Fruit fly (Drosophila melanogaster) whole organism, prepupa: ENCODE data around the gene Zip88E.

Experiments used
- Blimp-1 ChIP-seq: fragments of 200-800 bp; sonication (Bioruptor generic); optimal IDR thresholded peaks from 3 replicates; lab custom pipeline; 2017; ENCODE audit warnings: missing biosample characterization, missing genetic modification characterization, mild to moderate bottlenecking, moderate library complexity, missing genetic modification reagents
- CG10669 ChIP-seq: fragments of 200-800 bp; sonication (Bioruptor generic); optimal IDR thresholded peaks from 3 replicates; lab custom pipeline; 2018; ENCODE audit warnings: missing biosample characterization, mild to moderate bottlenecking, missing genetic modification characterization, moderate library complexity
- CG15336 ChIP-seq: fragments of 200-800 bp; sonication (Bioruptor generic); IDR thresholded peaks from 2 replicates; pipeline ENCODE4 v1.3.6; 2022; ENCODE audit warnings: missing biosample characterization, missing genetic modification characterization
- CG3032 ChIP-seq: fragments of 200-800 bp; optimal IDR thresholded peaks from 2 replicates; lab custom pipeline; 2019; ENCODE audit warnings: missing biosample characterization, mild to moderate bottlenecking, missing genetic modification characterization, moderate library complexity
- CG6163 ChIP-seq: fragments of 200-800 bp; sonication (Bioruptor generic); IDR thresholded peaks from 3 replicates; pipeline ENCODE4 v1.3.6; 2022; ENCODE audit warnings: missing biosample characterization, missing genetic modification characterization
- CG6276 ChIP-seq: fragments of 200-800 bp; sonication (Bioruptor generic); optimal IDR thresholded peaks from 2 replicates; lab custom pipeline; 2017; ENCODE audit warnings: missing biosample characterization, mild to moderate bottlenecking, missing genetic modification characterization
- CG6792 ChIP-seq: fragments of 200-800 bp; sonication (Bioruptor generic); optimal IDR thresholded peaks from 3 replicates; lab custom pipeline; 2016; ENCODE audit warnings: missing biosample characterization, missing genetic modification characterization
- Eip78C ChIP-seq: fragments of 200-800 bp; sonication (Bioruptor generic); peaks from one replicate; lab custom pipeline; 2016; ENCODE audit warnings: missing biosample characterization, missing genetic modification characterization
- Ets21C ChIP-seq: fragments of 200-800 bp; sonication (Bioruptor generic); optimal IDR thresholded peaks from 3 replicates; lab custom pipeline; 2016; ENCODE audit warnings: missing biosample characterization, missing genetic modification characterization
- Hr38 ChIP-seq: sonication (Bioruptor generic); optimal IDR thresholded peaks from 2 replicates; lab custom pipeline; 2016; ENCODE audit warnings: missing biosample characterization, missing genetic modification characterization
- Lpt ChIP-seq: fragments of 200-800 bp; sonication (Bioruptor generic); optimal IDR thresholded peaks from 3 replicates; lab custom pipeline; 2016; ENCODE audit warnings: missing biosample characterization, missing genetic modification characterization
- Met ChIP-seq: fragments of 200-800 bp; sonication (Bioruptor generic); optimal IDR thresholded peaks from 3 replicates; lab custom pipeline; 2016; ENCODE audit warnings: missing biosample characterization, missing genetic modification characterization
- Smox ChIP-seq: fragments of 200-800 bp; sonication (Bioruptor generic); optimal IDR thresholded peaks from 3 replicates; lab custom pipeline; 2016; ENCODE audit warnings: missing biosample characterization, missing genetic modification characterization
- dac ChIP-seq: fragments of 200-800 bp; sonication (Bioruptor generic); optimal IDR thresholded peaks from 2 replicates; lab custom pipeline; 2017; ENCODE audit warnings: missing biosample characterization, mild to moderate bottlenecking, missing genetic modification characterization
- net ChIP-seq: fragments of 200-800 bp; sonication (Bioruptor generic); optimal IDR thresholded peaks from 3 replicates; lab custom pipeline; 2016; ENCODE audit warnings: missing biosample characterization, missing genetic modification characterization
- salr ChIP-seq, 2 experiments: fragments of 200-800 bp; sonication (Bioruptor generic); optimal IDR thresholded peaks; 3 replicates each; lab custom pipeline; 2016 to 2018; ENCODE audit warnings: missing biosample characterization in 2 of 2, missing genetic modification characterization in 2 of 2, mild to moderate bottlenecking in 1 of 2
- svp ChIP-seq: fragments of 200-800 bp; sonication (Bioruptor generic); peaks from one replicate; lab custom pipeline; 2016; ENCODE audit warnings: missing biosample characterization, missing genetic modification characterization

The Zip88E gene

dm6 chr3R:15313836-15314235 lies 45.4 kb downstream of the Zip88E start:
- TF ChIP-seq dac (GFP tag; lab: Kevin White, UChicago) (no peak), CG6163 (GFP tag; lab: Robert Waterston, UW) (no peak), net (GFP tag; lab: Kevin White, UChicago) (no peak)

- TF ChIP-seq net (GFP tag; lab: Kevin White, UChicago) = no peak
- TF ChIP-seq salr (GFP tag; optimal IDR thresholded peaks at IDR 0.05; lab: Kevin White, UChicago) = no peak
- TF ChIP-seq CG15336 (GFP tag; lab: Robert Waterston, UW) = no peak
- TF ChIP-seq Lpt (GFP tag; lab: Kevin White, UChicago) = no peak
- TF ChIP-seq Ets21C = no peak
- no peak for TF ChIP-seq Hr38 (GFP tag; lab: Kevin White, UChicago)
- no peak for TF ChIP-seq CG6276 (GFP tag; lab: Kevin White, UChicago)
- no peak for TF ChIP-seq CG6792
- TF ChIP-seq dac (GFP tag; lab: Kevin White, UChicago) = no peak
- TF ChIP-seq Met = no peak
- TF ChIP-seq CG10669 (GFP tag; lab: Kevin White, UChicago) = no peak
- TF ChIP-seq CG3032 (tag; lab: Kevin White, UChicago) = no peak
- TF ChIP-seq Eip78C (GFP tag; lab: Kevin White, UChicago) = peak; percentile 34
- TF ChIP-seq Smox (GFP tag; lab: Kevin White, UChicago) = no peak
- TF ChIP-seq Blimp-1 (GFP tag; lab: Kevin White, UChicago) = peak; percentile 44
- no peak for TF ChIP-seq svp (GFP tag; lab: Kevin White, UChicago)
- TF ChIP-seq, all 60 proteins: peak for 2
Observed at dm6 chr3R:15316326-15316725, 47.9 kb downstream of the Zip88E start, which contains the start of gene CG14866. TSS of gene CG14866 (plus strand) at chr3R:15316471.
